Fruit fly (Drosophila melanogaster) whole organism, embryonic: ENCODE results near the gene Rexo5.

Experiments
- Abd-B ChIP-seq: fragments of 200-800 bp; sonication (Bioruptor generic); optimal IDR thresholded peaks from 2 replicates; lab custom pipeline; 2018; ENCODE audit warnings: missing biosample characterization, mild to moderate bottlenecking, missing genetic modification characterization, moderate library complexity
- B-H1 ChIP-seq: fragments of 200-800 bp; sonication (Bioruptor generic); IDR thresholded peaks from 3 replicates; pipeline ENCODE4 v1.3.6; 2022; ENCODE audit warnings: missing biosample characterization, missing genetic modification characterization
- CG11398 ChIP-seq: fragments of 200-800 bp; sonication (Bioruptor generic); optimal IDR thresholded peaks from 2 replicates; lab custom pipeline; 2016; ENCODE audit warnings: missing biosample characterization, missing genetic modification characterization
- CG12104 ChIP-seq: fragments of 200-800 bp; sonication (Bioruptor generic); optimal IDR thresholded peaks from 3 replicates; lab custom pipeline; 2016; ENCODE audit warnings: missing biosample characterization, missing genetic modification characterization
- CG12219 ChIP-seq: fragments of 200-800 bp; sonication (Bioruptor generic); optimal IDR thresholded peaks from 3 replicates; lab custom pipeline; 2018; ENCODE audit warnings: missing biosample characterization, mild to moderate bottlenecking, missing genetic modification characterization
- CG13894 ChIP-seq: fragments of 200-800 bp; sonication (Bioruptor generic); optimal IDR thresholded peaks from 3 replicates; lab custom pipeline; 2018; ENCODE audit warnings: missing biosample characterization, mild to moderate bottlenecking, missing genetic modification characterization, moderate library complexity
- CG14014 ChIP-seq: fragments of 200-800 bp; sonication (Bioruptor generic); IDR thresholded peaks from 2 replicates; pipeline ENCODE4 v1.3.6; 2022; ENCODE audit warnings: missing biosample characterization, missing genetic modification characterization
- CG14965 ChIP-seq: fragments of 200-800 bp; sonication (Bioruptor generic); optimal IDR thresholded peaks from 2 replicates; lab custom pipeline; 2016; ENCODE audit warnings: missing biosample characterization, missing genetic modification characterization, borderline replicate concordance
- CG15601 ChIP-seq: fragments of 200-800 bp; sonication (Bioruptor generic); optimal IDR thresholded peaks from 3 replicates; lab custom pipeline; 2019; ENCODE audit warnings: missing biosample characterization, mild to moderate bottlenecking, missing genetic modification characterization, moderate library complexity
- CG1647 ChIP-seq: fragments of 200-800 bp; sonication (Bioruptor generic); optimal IDR thresholded peaks from 3 replicates; lab custom pipeline; 2016; ENCODE audit warnings: missing biosample characterization, missing genetic modification characterization
- CG17385 ChIP-seq: fragments of 200-800 bp; sonication (Bioruptor generic); optimal IDR thresholded peaks from 3 replicates; lab custom pipeline; 2018; ENCODE audit warnings: missing biosample characterization, mild to moderate bottlenecking, missing genetic modification characterization
- CG18262 ChIP-seq: fragments of 200-800 bp; optimal IDR thresholded peaks from 3 replicates; lab custom pipeline; 2019; ENCODE audit warnings: missing biosample characterization, mild to moderate bottlenecking, missing genetic modification characterization, moderate library complexity
- CG1832 ChIP-seq: fragments of 200-800 bp; sonication (Bioruptor generic); optimal IDR thresholded peaks from 2 replicates; lab custom pipeline; 2017; ENCODE audit warnings: missing biosample characterization, mild to moderate bottlenecking, missing genetic modification characterization, inconsistent platforms
- CG2712 ChIP-seq: fragments of 200-800 bp; optimal IDR thresholded peaks from 3 replicates; lab custom pipeline; 2019; ENCODE audit warnings: missing biosample characterization, mild to moderate bottlenecking, missing genetic modification characterization, moderate library complexity
- CG34224 ChIP-seq: fragments of 200-800 bp; sonication (Bioruptor generic); IDR thresholded peaks from 3 replicates; pipeline ENCODE4 v1.3.6; 2022; ENCODE audit warnings: missing biosample characterization, missing genetic modification characterization; ENCODE audit not compliant: partially characterized antibody
- CG3995 ChIP-seq: fragments of 200-800 bp; sonication (Bioruptor generic); optimal IDR thresholded peaks from 3 replicates; lab custom pipeline; 2016; ENCODE audit warnings: missing biosample characterization, missing genetic modification characterization
- CG7372 ChIP-seq: fragments of 200-800 bp; sonication (Bioruptor generic); IDR thresholded peaks from 2 replicates; pipeline ENCODE4 v1.3.6; 2022; ENCODE audit warnings: missing biosample characterization, missing genetic modification characterization
- Chrac-16 ChIP-seq: fragments of 200-800 bp; sonication (Bioruptor generic); optimal IDR thresholded peaks from 3 replicates; lab custom pipeline; 2016; ENCODE audit warnings: missing biosample characterization, missing genetic modification characterization
- CrebB ChIP-seq: fragments of 200-800 bp; sonication (Bioruptor generic); optimal IDR thresholded peaks from 3 replicates; lab custom pipeline; 2018; ENCODE audit warnings: missing biosample characterization, mild to moderate bottlenecking, missing genetic modification characterization
- Dll ChIP-seq: fragments of 200-800 bp; sonication (Bioruptor generic); IDR thresholded peaks from 4 replicates; pipeline ENCODE4 v1.3.6; 2022; ENCODE audit warnings: missing biosample characterization, missing genetic modification characterization; ENCODE audit not compliant: partially characterized antibody
- Drgx ChIP-seq: fragments of 200-800 bp; sonication (Bioruptor generic); IDR thresholded peaks from 2 replicates; pipeline ENCODE4 v1.3.6; 2022; ENCODE audit warnings: missing biosample characterization, missing genetic modification characterization
- E2f1 ChIP-seq: fragments of 200-800 bp; sonication (Bioruptor generic); IDR thresholded peaks from 2 replicates; pipeline ENCODE4 v1.3.6; 2022; ENCODE audit warnings: missing biosample characterization, missing genetic modification characterization
- HLH4C ChIP-seq: fragments of 200-800 bp; sonication (Bioruptor generic); IDR thresholded peaks from 3 replicates; pipeline ENCODE4 v1.3.6; 2022; ENCODE audit warnings: missing biosample characterization, missing genetic modification characterization; ENCODE audit not compliant: partially characterized antibody
- HLH54F ChIP-seq: fragments of 200-800 bp; sonication (Bioruptor generic); optimal IDR thresholded peaks from 3 replicates; lab custom pipeline; 2016; ENCODE audit warnings: missing biosample characterization, missing genetic modification characterization
- Hsf ChIP-seq: fragments of 200-800 bp; sonication (Bioruptor generic); optimal IDR thresholded peaks from 3 replicates; lab custom pipeline; 2016; ENCODE audit warnings: missing biosample characterization, missing genetic modification characterization
- Jarid2 ChIP-seq: fragments of 200-800 bp; sonication (Bioruptor generic); optimal IDR thresholded peaks from 3 replicates; lab custom pipeline; 2017; ENCODE audit warnings: mild to moderate bottlenecking, missing biosample characterization, missing genetic modification reagents, missing genetic modification characterization
- MESR4 ChIP-seq: fragments of 200-800 bp; sonication (Bioruptor generic); optimal IDR thresholded peaks from 2 replicates; lab custom pipeline; 2018; ENCODE audit warnings: missing biosample characterization, mild to moderate bottlenecking, missing genetic modification characterization, moderate library complexity
- MTF-1 ChIP-seq: fragments of 200-800 bp; sonication (Bioruptor generic); optimal IDR thresholded peaks from 2 replicates; lab custom pipeline; 2018; ENCODE audit warnings: missing biosample characterization, mild to moderate bottlenecking, missing genetic modification characterization, borderline replicate concordance
- NC2β ChIP-seq: fragments of 200-800 bp; sonication (Bioruptor generic); optimal IDR thresholded peaks from 2 replicates; lab custom pipeline; 2016; ENCODE audit warnings: missing biosample characterization, missing genetic modification characterization
- NK7.1 ChIP-seq: fragments of 200-800 bp; sonication (Bioruptor generic); optimal IDR thresholded peaks from 3 replicates; lab custom pipeline; 2016; ENCODE audit warnings: missing biosample characterization, missing genetic modification characterization
- Side ChIP-seq: fragments of 200-800 bp; sonication (Bioruptor generic); optimal IDR thresholded peaks from 2 replicates; lab custom pipeline; 2016; ENCODE audit warnings: missing biosample characterization, missing genetic modification characterization
- Usf ChIP-seq: fragments of 200-800 bp; sonication (Bioruptor generic); optimal IDR thresholded peaks from 2 replicates; lab custom pipeline; 2017; ENCODE audit warnings: missing genotype, missing biosample characterization, missing genetic modification characterization
- ase ChIP-seq: fragments of 200-800 bp; sonication (Bioruptor generic); IDR thresholded peaks from 3 replicates; pipeline ENCODE4 v1.3.6; 2022; ENCODE audit warnings: missing biosample characterization, missing genetic modification characterization
- az2 ChIP-seq: fragments of 200-800 bp; sonication (Bioruptor generic); optimal IDR thresholded peaks from 3 replicates; lab custom pipeline; 2016; ENCODE audit warnings: missing biosample characterization, missing genetic modification characterization
- cas ChIP-seq: fragments of 200-800 bp; sonication (Bioruptor generic); IDR thresholded peaks from 2 replicates; pipeline ENCODE4 v1.3.6; 2022; ENCODE audit warnings: missing biosample characterization, missing genetic modification characterization
- caup ChIP-seq: fragments of 200-800 bp; sonication (Bioruptor generic); optimal IDR thresholded peaks from 3 replicates; lab custom pipeline; 2017; ENCODE audit warnings: missing biosample characterization, mild to moderate bottlenecking, missing genetic modification characterization, moderate library complexity; ENCODE audit not compliant: severe bottlenecking
- en ChIP-seq: fragments of 200-800 bp; sonication (Bioruptor generic); optimal IDR thresholded peaks from 2 replicates; lab custom pipeline; 2016; ENCODE audit warnings: missing biosample characterization, missing genetic modification characterization
- esg ChIP-seq: fragments of 200-800 bp; sonication (Bioruptor generic); conservative IDR thresholded peaks from 2 replicates; pipeline ENCODE4 v1.3.6; 2022; ENCODE audit warnings: missing biosample characterization, missing genetic modification characterization
- fd64A ChIP-seq: fragments of 200-800 bp; sonication (Bioruptor generic); optimal IDR thresholded peaks from 3 replicates; lab custom pipeline; 2018; ENCODE audit warnings: missing biosample characterization, mild to moderate bottlenecking, missing genetic modification characterization
- gfzf ChIP-seq: fragments of 200-800 bp; sonication (Bioruptor generic); optimal IDR thresholded peaks from 2 replicates; lab custom pipeline; 2016; ENCODE audit warnings: missing biosample characterization, mild to moderate bottlenecking, missing genetic modification characterization, moderate library complexity
- hbn ChIP-seq: fragments of 200-800 bp; sonication (Bioruptor generic); IDR thresholded peaks from 2 replicates; pipeline ENCODE4 v1.3.6; 2022; ENCODE audit warnings: missing biosample characterization, missing genetic modification characterization; ENCODE audit not compliant: partially characterized antibody
- lab ChIP-seq: fragments of 200-800 bp; sonication (Bioruptor generic); optimal IDR thresholded peaks from 3 replicates; lab custom pipeline; 2017; ENCODE audit warnings: missing biosample characterization, missing genetic modification characterization, mild to moderate bottlenecking, moderate library complexity, missing genetic modification reagents
- lov ChIP-seq, 2 experiments: fragments of 200-800 bp in 1 of 2; fragments of >200 bp in 1 of 2; sonication (Bioruptor generic) in 1 of 2; IDR thresholded peaks in 1 of 2; optimal IDR thresholded peaks in 1 of 2; 2 replicates in 1 of 2; 3 replicates in 1 of 2; pipeline versions ENCODE4 v1.3.6 to Lab custom; 2017 to 2022; ENCODE audit warnings: missing biosample characterization in 1 of 2, missing genetic modification characterization in 1 of 2
- nerfin-2 ChIP-seq: fragments of 200-800 bp; sonication (Bioruptor generic); IDR thresholded peaks from 2 replicates; pipeline ENCODE4 v1.3.6; 2022; ENCODE audit warnings: missing biosample characterization, missing genetic modification characterization; ENCODE audit not compliant: partially characterized antibody
- pros ChIP-seq: fragments of 200-800 bp; sonication (Bioruptor generic); optimal IDR thresholded peaks from 3 replicates; lab custom pipeline; 2019; ENCODE audit warnings: missing biosample characterization, mild to moderate bottlenecking, missing genetic modification characterization, moderate library complexity
- slou ChIP-seq: fragments of 200-800 bp; sonication (Bioruptor generic); optimal IDR thresholded peaks from 3 replicates; lab custom pipeline; 2016; ENCODE audit warnings: missing biosample characterization, missing genetic modification characterization
- sqz ChIP-seq: fragments of 200-800 bp; sonication (Bioruptor generic); optimal IDR thresholded peaks from 3 replicates; lab custom pipeline; 2018; ENCODE audit warnings: missing biosample characterization, mild to moderate bottlenecking, missing genetic modification characterization
- tx ChIP-seq: fragments of 200-800 bp; sonication (Bioruptor generic); optimal IDR thresholded peaks from 2 replicates; lab custom pipeline; 2016; ENCODE audit warnings: missing biosample characterization, missing genetic modification characterization
- zen2 ChIP-seq: fragments of 200-800 bp; sonication (Bioruptor generic); IDR thresholded peaks from 3 replicates; pipeline ENCODE4 v1.3.6; 2022; ENCODE audit warnings: missing biosample characterization, missing genetic modification characterization; ENCODE audit not compliant: partially characterized antibody

Gene Rexo5

DNA sequence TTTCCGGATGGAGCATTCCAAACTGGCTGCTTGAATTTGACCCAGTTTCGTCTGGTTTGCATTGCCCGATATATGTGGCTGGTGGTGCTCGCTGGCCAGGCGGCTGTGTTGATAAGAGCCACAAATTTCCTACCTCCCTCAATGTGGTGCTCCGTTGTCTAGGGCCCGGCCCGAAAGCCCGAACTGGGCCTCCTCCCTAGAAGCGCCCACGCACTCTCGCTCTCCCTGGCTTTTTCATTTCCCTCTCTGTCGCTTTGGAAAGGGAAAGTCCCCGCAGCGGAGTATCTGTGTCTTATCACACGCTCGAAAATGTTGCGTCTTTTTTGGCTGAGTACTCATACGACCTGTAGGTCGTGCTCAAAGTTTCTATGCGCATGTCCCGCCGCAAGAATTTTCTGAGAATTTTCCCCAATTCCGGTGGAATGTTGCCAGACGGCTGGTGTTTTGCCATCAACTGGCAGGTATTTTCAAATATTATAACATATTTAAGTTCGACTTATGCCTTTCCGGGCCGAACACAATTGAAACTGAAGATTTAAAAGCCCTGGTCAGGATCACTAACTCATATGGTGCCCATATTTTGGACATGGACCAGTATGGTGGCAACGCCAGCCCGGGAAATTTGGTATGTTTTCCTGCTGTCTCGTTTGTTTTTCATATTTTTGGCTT lies 5.5 kb downstream of the Rexo5 start, which contains the start of gene axed (continued):
- TF ChIP-seq CG11398 (no peak), CG15601 (no peak), CG14965 (GFP tag; lab: Kevin White, UChicago) (no peak), az2 (no peak), CrebB (tag; lab: Kevin White, UChicago) (no peak), gfzf (peak; percentile 11), en (GFP tag; lab: Kevin White, UChicago) (no peak), NC2β (GFP tag; lab: Kevin White, UChicago) (no peak), MESR4 (no peak), CG34224 (GFP tag; lab: Robert Waterston, UW) (no peak), lov (optimal IDR thresholded peaks at IDR 0.05; lab: Kevin White, UChicago) (no peak), lov (GFP tag; IDR thresholded peaks at IDR 0.05; lab: Robert Waterston, UW) (no peak), slou (no peak), Hsf (peak; percentile 22), CG1647 (GFP tag; lab: Kevin White, UChicago) (no peak), Side (GFP tag; lab: Kevin White, UChicago) (no peak), CG14014 (no peak), cas (no peak), Drgx (GFP tag; lab: Robert Waterston, UW) (no peak), sqz (GFP tag; lab: Kevin White, UChicago) (no peak), nerfin-2 (GFP tag; lab: Robert Waterston, UW) (no peak), CG13894 (no peak), zen2 (GFP tag; lab: Robert Waterston, UW) (peak; percentile 50; the same call in 1 of the 3 replicates), esg (no peak), CG12219 (GFP tag; lab: Kevin White, UChicago) (no peak), Abd-B (no peak), CG2712 (tag; lab: Kevin White, UChicago) (no peak), CG3995 (GFP tag; lab: Kevin White, UChicago) (no peak), fd64A (GFP tag; lab: Kevin White, UChicago) (no peak), MTF-1 (GFP tag; lab: Kevin White, UChicago) (no peak), E2f1 (GFP tag; lab: Robert Waterston, UW) (no peak), CG1832 (no peak), tx (GFP tag; lab: Kevin White, UChicago) (no peak), CG7372 (GFP tag; lab: Robert Waterston, UW) (0 out of 2 replicates have a peak, but pooled peaks have one; percentile 14), HLH54F (GFP tag; lab: Kevin White, UChicago) (no peak), hbn (GFP tag; lab: Robert Waterston, UW) (no peak), ase (GFP tag; lab: Robert Waterston, UW) (no peak), caup (GFP tag; lab: Kevin White, UChicago) (peak; percentile 48), HLH4C (no peak), pros (GFP tag; lab: Kevin White, UChicago) (no peak), CG12104 (GFP tag; lab: Kevin White, UChicago) (no peak), Jarid2 (GFP tag; lab: Kevin White, UChicago) (no peak), Usf (GFP tag; lab: Kevin White, UChicago) (no peak), NK7.1 (no peak), Chrac-16 (no peak), B-H1 (GFP tag; lab: Robert Waterston, UW) (no peak), Dll (GFP tag; lab: Robert Waterston, UW) (no peak), lab (GFP tag; lab: Kevin White, UChicago) (peak; percentile 39), CG18262 (tag; lab: Kevin White, UChicago) (no peak), CG17385 (peak; percentile 31)
